Worm (Caenorhabditis elegans): Measurements from ENCODE around the gene F48G7.10.

DNA sequence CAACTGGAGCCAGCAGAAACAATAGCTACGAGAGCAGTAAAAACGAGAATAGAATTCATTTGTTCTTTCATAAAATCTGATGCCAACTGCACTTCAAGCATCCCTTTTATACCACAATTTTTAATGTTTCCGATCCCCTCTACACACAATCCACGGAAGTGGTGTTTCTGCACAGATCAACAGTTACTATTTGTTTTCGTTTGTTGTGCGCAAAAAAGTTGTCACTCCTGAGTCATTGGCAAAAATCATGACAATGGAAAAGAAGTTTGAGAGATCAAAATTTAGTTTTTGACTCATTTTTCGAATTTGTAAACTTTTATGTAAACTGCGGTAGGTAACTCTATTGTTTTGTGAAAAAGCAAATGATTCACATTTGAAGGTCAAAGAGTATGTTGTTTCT is 30.6 kb downstream of the F48G7.10 start, which contains the start of gene srlf-37:
- TF ChIP-seq ama-1 (optimal IDR thresholded peaks at IDR 0.05) (no peak), ceh-24 (tag; optimal IDR thresholded peaks at IDR 0.05) (no peak), pha-4 (tag; optimal IDR thresholded peaks at IDR 0.05) (no peak), ztf-16 (tag; optimal IDR thresholded peaks at IDR 0.05) (no peak)
